Fruit fly (Drosophila melanogaster): ENCODE results near the gene yin.

DNA sequence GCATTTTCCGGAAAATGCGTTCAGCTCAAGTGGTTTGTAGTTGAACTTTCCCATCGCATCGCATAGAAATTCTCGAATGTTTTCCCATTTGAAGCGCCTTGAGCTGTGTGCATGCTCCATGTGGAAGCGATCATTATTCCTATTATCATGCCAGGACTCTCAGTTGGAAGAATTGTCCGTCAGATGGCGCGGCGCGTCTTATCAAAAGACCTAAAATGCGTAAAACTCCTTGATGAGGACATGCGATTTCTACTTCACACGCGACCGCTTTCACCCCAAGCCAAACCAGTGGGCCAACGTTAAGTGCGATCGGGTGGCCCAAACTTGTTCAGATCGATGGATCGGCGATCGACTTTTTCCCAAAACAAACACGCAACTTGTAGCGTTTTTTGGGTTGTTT lies 56.1 kb downstream of the yin start:
- TF ChIP-seq h (optimal IDR thresholded peaks at IDR 0.05) (no peak), psq (optimal IDR thresholded peaks at IDR 0.05) (no peak)

Data from Kc167 (cell line).